Comparison of ENCODE assay signal across 2 worm cellular contexts in the genomic region with DNA sequence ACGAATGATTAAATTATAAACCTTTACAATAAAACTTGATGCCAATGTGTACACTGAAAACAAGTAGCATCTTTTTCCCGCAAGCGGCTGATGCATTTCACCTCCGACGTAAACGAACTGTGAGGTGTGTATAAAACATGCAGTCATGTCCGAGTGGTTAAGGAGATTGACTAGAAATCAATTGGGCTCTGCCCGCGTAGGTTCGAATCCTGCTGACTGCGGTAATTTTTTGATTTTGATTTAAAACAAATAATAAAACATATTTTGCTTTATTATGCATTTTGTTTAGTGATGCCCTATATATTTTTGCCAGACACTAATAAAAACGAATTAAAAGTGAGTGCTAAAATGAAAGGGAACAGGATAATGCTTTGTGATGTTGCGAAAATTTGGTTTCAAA.
TF ChIP-seq lines count a peak whose summit lies in the region.

No protein-coding gene starts in this region.

TF ChIP-seq in whole organism, L1 larva, 84 proteins besides CTCF, POLR2A, EP300 and RAD21 (continued from another document):
- TF ChIP-seq zag-1 (tag; optimal IDR thresholded peaks at IDR 0.05; lab: Kevin White, UChicago) (no peak), lsy-2 (tag; optimal IDR thresholded peaks at IDR 0.05; lab: Kevin White, UChicago) (peak in 1 of 2 experiments; percentile 28), fkh-4 (tag; optimal IDR thresholded peaks at IDR 0.05; lab: Kevin White, UChicago; ENCODE audit: borderline replicate concordance) (no peak), sox-4 (tag; optimal IDR thresholded peaks at IDR 0.05; lab: Kevin White, UChicago) (no peak), efl-3 (GFP tag; optimal IDR thresholded peaks at IDR 0.05; lab: Kevin White, UChicago) (no peak), unc-130 (tag; optimal IDR thresholded peaks at IDR 0.05; lab: Kevin White, UChicago) (peak; percentile 59), zip-4 (GFP tag; optimal IDR thresholded peaks at IDR 0.05; lab: Kevin White, UChicago) (peak; percentile 9), mdl-1 (tag; optimal IDR thresholded peaks at IDR 0.05; lab: Kevin White, UChicago) (peak in 1 of 2 experiments; percentile 31), tbx-2 (tag; optimal IDR thresholded peaks at IDR 0.05; lab: Kevin White, UChicago) (peak; percentile 30), ceh-63 (GFP tag; optimal IDR thresholded peaks at IDR 0.05; lab: Kevin White, UChicago) (no peak), dpl-1 (GFP tag; optimal IDR thresholded peaks at IDR 0.05; lab: Kevin White, UChicago) (no peak), nhr-71 (tag; optimal IDR thresholded peaks at IDR 0.05; lab: Kevin White, UChicago) (peak; percentile 53), nhr-85 (tag; lab: Kevin White, UChicago) (peak; percentile 77), nhr-20 (tag; optimal IDR thresholded peaks at IDR 0.05; lab: Kevin White, UChicago) (peak; percentile 63), mef-2 (tag; optimal IDR thresholded peaks at IDR 0.05; lab: Kevin White, UChicago) (no peak), ceh-90 (tag; optimal IDR thresholded peaks at IDR 0.05; lab: Kevin White, UChicago) (no peak), unc-86 (tag; optimal IDR thresholded peaks at IDR 0.05; lab: Kevin White, UChicago) (no peak), unc-30 (tag; optimal IDR thresholded peaks at IDR 0.05; lab: Kevin White, UChicago) (no peak), ets-5 (GFP tag; IDR thresholded peaks at IDR 0.05; lab: Robert Waterston, UW) (no peak), xbp-1 (tag; optimal IDR thresholded peaks at IDR 0.05; lab: Kevin White, UChicago) (peak; percentile 45), fos-1 (tag; optimal IDR thresholded peaks at IDR 0.05; lab: Kevin White, UChicago) (no peak), elt-2 (tag; optimal IDR thresholded peaks at IDR 0.05; lab: Kevin White, UChicago) (peak; percentile 15), C04F5.9 (tag; optimal IDR thresholded peaks at IDR 0.05; lab: Kevin White, UChicago) (no peak), hlh-4 (tag; optimal IDR thresholded peaks at IDR 0.05; lab: Kevin White, UChicago) (no peak), C34B4.2 (tag; optimal IDR thresholded peaks at IDR 0.05; lab: Kevin White, UChicago) (no peak), mab-9 (GFP tag; IDR thresholded peaks at IDR 0.05; lab: Robert Waterston, UW) (no peak), ztf-11 (tag; optimal IDR thresholded peaks at IDR 0.05; lab: Kevin White, UChicago) (no peak), rnt-1 (tag; optimal IDR thresholded peaks at IDR 0.05; lab: Kevin White, UChicago) (no peak), blmp-1 (tag; optimal IDR thresholded peaks at IDR 0.05; lab: Kevin White, UChicago) (no peak), nhr-90 (tag; optimal IDR thresholded peaks at IDR 0.05; lab: Kevin White, UChicago; ENCODE audit: poor library complexity) (peak; percentile 66), efl-1 (optimal IDR thresholded peaks at IDR 0.05; lab: Kevin White, UChicago) (peak in 1 of 2 experiments; percentile 3), efl-1 (GFP tag; optimal IDR thresholded peaks at IDR 0.05 in 1 of 2; lab: Kevin White, UChicago) (peak in 1 of 2 experiments; percentile 66), ama-1 (optimal IDR thresholded peaks at IDR 0.05; lab: Kevin White, UChicago) (no peak), jun-1 (tag; optimal IDR thresholded peaks at IDR 0.05; lab: Kevin White, UChicago) (no peak), swsn-7 (tag; optimal IDR thresholded peaks at IDR 0.05; lab: Kevin White, UChicago) (peak; percentile 49), lin-35 (GFP tag; optimal IDR thresholded peaks at IDR 0.05; lab: Kevin White, UChicago) (peak in 1 of 2 experiments; percentile 11), nhr-47 (tag; optimal IDR thresholded peaks at IDR 0.05; lab: Kevin White, UChicago) (peak; percentile 66), alr-1 (tag; optimal IDR thresholded peaks at IDR 0.05; lab: Kevin White, UChicago; ENCODE audit: borderline replicate concordance) (no peak), pax-3 (tag; optimal IDR thresholded peaks at IDR 0.05; lab: Kevin White, UChicago) (no peak), vab-15 (tag; optimal IDR thresholded peaks at IDR 0.05; lab: Kevin White, UChicago) (no peak), nhr-237 (tag; optimal IDR thresholded peaks at IDR 0.05; lab: Kevin White, UChicago) (no peak), ceh-82 (tag; optimal IDR thresholded peaks at IDR 0.05; lab: Kevin White, UChicago) (peak in 1 of 3 experiments; percentile 2)

TF ChIP-seq in whole organism, young adult, 124 proteins besides CTCF, POLR2A, EP300 and RAD21 (continued from another document):
- TF ChIP-seq hsf-1 (GFP tag; IDR thresholded peaks at IDR 0.05; lab: Robert Waterston, UW) (0 out of 2 replicates have a peak, but pooled peaks have one; percentile 34), pbrm-1 (GFP tag; IDR thresholded peaks at IDR 0.05; lab: Robert Waterston, UW) (peak; percentile 86), snpc-1.1 (tag; optimal IDR thresholded peaks at IDR 0.05; lab: Kevin White, UChicago; ENCODE audit: insufficient read depth) (peak; percentile 11), D2030.7 (GFP tag; IDR thresholded peaks at IDR 0.05; lab: Robert Waterston, UW) (peak; percentile 54), hlh-12 (tag; optimal IDR thresholded peaks at IDR 0.05; lab: Kevin White, UChicago) (peak; percentile 76), rec-8 (tag; optimal IDR thresholded peaks at IDR 0.05; lab: Kevin White, UChicago) (peak; percentile 20 to 50), rpc-1 (optimal IDR thresholded peaks at IDR 0.05; lab: Kevin White, UChicago) (peak; percentile 96), rpc-1 (tag; optimal IDR thresholded peaks at IDR 0.05; lab: Kevin White, UChicago) (peak; percentile 95), let-607 (tag; optimal IDR thresholded peaks at IDR 0.05; lab: Kevin White, UChicago) (peak in 1 of 2 experiments; percentile 53), C06A6.2 (GFP tag; conservative IDR thresholded peaks at IDR 0.05; lab: Robert Waterston, UW) (no peak), lag-1 (GFP tag; IDR thresholded peaks at IDR 0.05; lab: Robert Waterston, UW) (no peak), ekl-4 (GFP tag; IDR thresholded peaks at IDR 0.05; lab: Robert Waterston, UW) (0 out of 2 replicates have a peak, but pooled peaks have one; percentile 13), Y95B8A.8 (GFP tag; IDR thresholded peaks at IDR 0.05; lab: Robert Waterston, UW) (no peak), dpl-1 (GFP tag; optimal IDR thresholded peaks at IDR 0.05; lab: Kevin White, UChicago) (no peak), zim-3 (tag; optimal IDR thresholded peaks at IDR 0.05; lab: Kevin White, UChicago) (peak; percentile 43), ceh-79 (tag; optimal IDR thresholded peaks at IDR 0.05; lab: Kevin White, UChicago) (no peak), Y56A3A.18 (GFP tag; IDR thresholded peaks at IDR 0.05; lab: Robert Waterston, UW) (peak; percentile 90), ztf-28 (GFP tag; IDR thresholded peaks at IDR 0.05; lab: Robert Waterston, UW) (no peak), akir-1 (GFP tag; optimal IDR thresholded peaks at IDR 0.05; lab: Kevin White, UChicago) (no peak), ceh-40 (GFP tag; IDR thresholded peaks at IDR 0.05; lab: Robert Waterston, UW) (no peak), hrde-1 (tag; optimal IDR thresholded peaks at IDR 0.05; lab: Kevin White, UChicago; ENCODE audit: borderline replicate concordance) (peak; percentile 65), F39B2.1 (GFP tag; IDR thresholded peaks at IDR 0.05; lab: Robert Waterston, UW) (no peak), attf-6 (GFP tag; IDR thresholded peaks at IDR 0.05; lab: Robert Waterston, UW) (no peak), Y53G8AR.9 (GFP tag; conservative IDR thresholded peaks at IDR 0.05; lab: Robert Waterston, UW) (no peak), lin-40 (tag; optimal IDR thresholded peaks at IDR 0.05; lab: Kevin White, UChicago) (peak; percentile 50), F22D6.2 (tag; optimal IDR thresholded peaks at IDR 0.05; lab: Kevin White, UChicago) (no peak), ccch-3 (GFP tag; optimal IDR thresholded peaks at IDR 0.05; lab: Kevin White, UChicago) (no peak), him-1 (tag; optimal IDR thresholded peaks at IDR 0.05; lab: Kevin White, UChicago) (peak; percentile 86), ceh-58 (GFP tag; IDR thresholded peaks at IDR 0.05; lab: Robert Waterston, UW) (no peak), mxl-1 (tag; optimal IDR thresholded peaks at IDR 0.05; lab: Kevin White, UChicago) (peak; percentile 19), lir-1 (GFP tag; conservative IDR thresholded peaks at IDR 0.05; lab: Robert Waterston, UW) (no peak; the same call in 1 of the 2 replicates), xnd-1 (tag; optimal IDR thresholded peaks at IDR 0.05; lab: Kevin White, UChicago) (no peak), C17E4.6 (GFP tag; IDR thresholded peaks at IDR 0.05; lab: Robert Waterston, UW) (no peak), snpc-3.4 (tag; optimal IDR thresholded peaks at IDR 0.05; lab: Kevin White, UChicago) (peak; percentile 55), attf-3 (GFP tag; conservative IDR thresholded peaks at IDR 0.05; lab: Robert Waterston, UW) (no peak), ztf-25 (GFP tag; IDR thresholded peaks at IDR 0.05; lab: Robert Waterston, UW) (peak; percentile 76; the same call in 1 of the 2 replicates), B0261.1 (tag; optimal IDR thresholded peaks at IDR 0.05; lab: Kevin White, UChicago) (peak; percentile 94), somi-1 (GFP tag; optimal IDR thresholded peaks at IDR 0.05; lab: Kevin White, UChicago) (peak; percentile 43), hmg-1.2 (GFP tag; IDR thresholded peaks at IDR 0.05; lab: Robert Waterston, UW) (no peak), nfyb-1 (GFP tag; IDR thresholded peaks at IDR 0.05; lab: Robert Waterston, UW) (peak; percentile 81), F37B4.10 (GFP tag; IDR thresholded peaks at IDR 0.05; lab: Robert Waterston, UW) (no peak), snpc-4 (GFP tag; optimal IDR thresholded peaks at IDR 0.05; lab: Kevin White, UChicago) (no peak), snpc-4 (tag; optimal IDR thresholded peaks at IDR 0.05; lab: Kevin White, UChicago) (peak in 2 of 4 experiments; percentile 35 to 66), madf-6 (GFP tag; IDR thresholded peaks at IDR 0.05; lab: Robert Waterston, UW) (no peak), attf-5 (GFP tag; optimal IDR thresholded peaks at IDR 0.05; lab: Kevin White, UChicago) (peak; percentile 14), F10E7.11 (tag; optimal IDR thresholded peaks at IDR 0.05; lab: Kevin White, UChicago) (no peak), madf-10 (tag; optimal IDR thresholded peaks at IDR 0.05; lab: Kevin White, UChicago) (peak; percentile 64), B0336.3 (GFP tag; IDR thresholded peaks at IDR 0.05; lab: Robert Waterston, UW) (no peak), nhr-179 (tag; optimal IDR thresholded peaks at IDR 0.05; lab: Kevin White, UChicago) (no peak), bed-2 (GFP tag; IDR thresholded peaks at IDR 0.05; lab: Robert Waterston, UW) (no peak), madf-8 (GFP tag; conservative IDR thresholded peaks at IDR 0.05; lab: Robert Waterston, UW) (no peak), zfh-2 (GFP tag; conservative IDR thresholded peaks at IDR 0.05; lab: Robert Waterston, UW) (no peak), let-526 (GFP tag; IDR thresholded peaks at IDR 0.05; lab: Robert Waterston, UW) (0 out of 2 replicates have a peak, but pooled peaks have one; percentile 25), dpff-1 (tag; optimal IDR thresholded peaks at IDR 0.05; lab: Kevin White, UChicago) (no peak), T07F8.4 (tag; optimal IDR thresholded peaks at IDR 0.05; lab: Kevin White, UChicago) (peak; percentile 73), ztf-6 (GFP tag; IDR thresholded peaks at IDR 0.05; lab: Robert Waterston, UW) (no peak), ztf-18 (tag; optimal IDR thresholded peaks at IDR 0.05; lab: Kevin White, UChicago) (peak; percentile 54), nfya-1 (tag; optimal IDR thresholded peaks at IDR 0.05; lab: Kevin White, UChicago; ENCODE audit: borderline replicate concordance, insufficient read depth) (no peak), tlf-1 (GFP tag; optimal IDR thresholded peaks at IDR 0.05; lab: Kevin White, UChicago) (peak; percentile 0), mes-4 (tag; optimal IDR thresholded peaks at IDR 0.05; lab: Kevin White, UChicago) (peak; percentile 45), aptf-2 (GFP tag; conservative IDR thresholded peaks at IDR 0.05; lab: Robert Waterston, UW) (no peak), nhr-80 (tag; optimal IDR thresholded peaks at IDR 0.05; lab: Kevin White, UChicago) (no peak), snpc-1.3 (tag; optimal IDR thresholded peaks at IDR 0.05; lab: Kevin White, UChicago; ENCODE audit: insufficient read depth) (peak; percentile 75), cebp-2 (GFP tag; IDR thresholded peaks at IDR 0.05; lab: Robert Waterston, UW) (no peak), K12H6.12 (tag; optimal IDR thresholded peaks at IDR 0.05; lab: Kevin White, UChicago) (no peak)
